Fruit fly (Drosophila melanogaster) whole organism, embryonic: ENCODE measurements around the gene CG43094.
A peak's percentile ranks its signal among the peaks of the same experiment; 100 is the strongest.

ENCODE experiments used
- Aef1 ChIP-seq: fragments of 200-800 bp; sonication (Bioruptor generic); IDR thresholded peaks from 3 replicates; pipeline ENCODE4 v1.3.6; 2022; ENCODE audit warnings: missing biosample characterization, missing genetic modification characterization
- C15 ChIP-seq: fragments of 200-800 bp; sonication (Bioruptor generic); IDR thresholded peaks from 3 replicates; pipeline ENCODE4 v1.3.6; 2022; ENCODE audit warnings: missing biosample characterization, missing genetic modification characterization
- CG10267 ChIP-seq: fragments of 200-800 bp; sonication (Bioruptor generic); optimal IDR thresholded peaks from 2 replicates; lab custom pipeline; 2018; ENCODE audit warnings: missing biosample characterization, mild to moderate bottlenecking, missing genetic modification characterization, moderate library complexity
- CG11456 ChIP-seq: fragments of 200-800 bp; sonication (Bioruptor generic); IDR thresholded peaks from 3 replicates; pipeline ENCODE4 v1.3.6; 2022; ENCODE audit warnings: missing biosample characterization, missing genetic modification characterization
- CG13775 ChIP-seq: fragments of 200-800 bp; sonication (Bioruptor generic); optimal IDR thresholded peaks from 3 replicates; lab custom pipeline; 2017; ENCODE audit warnings: missing biosample characterization, mild to moderate bottlenecking, missing genetic modification characterization
- CG14050 ChIP-seq: fragments of 200-800 bp; sonication (Bioruptor generic); IDR thresholded peaks from 3 replicates; pipeline ENCODE4 v1.3.6; 2022; ENCODE audit warnings: missing biosample characterization, missing genetic modification characterization
- CG15696 ChIP-seq: fragments of 200-800 bp; sonication (Bioruptor generic); optimal IDR thresholded peaks from 2 replicates; lab custom pipeline; 2019; ENCODE audit warnings: missing biosample characterization, mild to moderate bottlenecking, missing genetic modification characterization, moderate library complexity
- CG17186 ChIP-seq: fragments of 200-800 bp; sonication (Bioruptor generic); optimal IDR thresholded peaks from 3 replicates; lab custom pipeline; 2017; ENCODE audit warnings: missing biosample characterization, missing genetic modification reagents, missing genetic modification characterization
- CG17829 ChIP-seq: fragments of 200-800 bp; optimal IDR thresholded peaks from 2 replicates; lab custom pipeline; 2019; ENCODE audit warnings: missing biosample characterization, mild to moderate bottlenecking, missing genetic modification characterization, moderate library complexity
- CG2875 ChIP-seq: fragments of 200-800 bp; sonication (Bioruptor generic); optimal IDR thresholded peaks from 2 replicates; lab custom pipeline; 2017; ENCODE audit warnings: missing biosample characterization, mild to moderate bottlenecking, missing genetic modification characterization, missing genetic modification reagents
- CG33557 ChIP-seq: fragments of 200-800 bp; sonication (Bioruptor generic); optimal IDR thresholded peaks from 2 replicates; lab custom pipeline; 2019; ENCODE audit warnings: missing biosample characterization, mild to moderate bottlenecking, missing genetic modification characterization, moderate library complexity
- CG7556 ChIP-seq: fragments of 200-800 bp; sonication (Bioruptor generic); optimal IDR thresholded peaks from 2 replicates; lab custom pipeline; 2017; ENCODE audit warnings: missing biosample characterization, mild to moderate bottlenecking, missing genetic modification characterization
- CG8478 ChIP-seq: fragments of >200 bp; optimal IDR thresholded peaks from 2 replicates; lab custom pipeline; 2018
- CG8765 ChIP-seq: fragments of 200-800 bp; sonication (Bioruptor generic); IDR thresholded peaks from 2 replicates; pipeline ENCODE4 v1.3.6; 2022; ENCODE audit warnings: missing biosample characterization, missing genetic modification characterization
- CG9215 ChIP-seq: fragments of 200-800 bp; sonication (Bioruptor generic); IDR thresholded peaks from 2 replicates; pipeline ENCODE4 v1.3.6; 2022; ENCODE audit warnings: missing biosample characterization, missing genetic modification characterization
- CHES-1-like ChIP-seq: fragments of 200-800 bp; sonication (Bioruptor generic); optimal IDR thresholded peaks from 2 replicates; lab custom pipeline; 2016; ENCODE audit warnings: missing biosample characterization, missing genetic modification characterization
- Dbx ChIP-seq: fragments of 200-800 bp; sonication (Bioruptor generic); IDR thresholded peaks from 3 replicates; pipeline ENCODE4 v1.3.6; 2022; ENCODE audit warnings: missing biosample characterization, missing genetic modification characterization
- Drgx ChIP-seq: fragments of 200-800 bp; sonication (Bioruptor generic); IDR thresholded peaks from 2 replicates; pipeline ENCODE4 v1.3.6; 2022; ENCODE audit warnings: missing biosample characterization, missing genetic modification characterization
- Elba2 ChIP-seq: fragments of 200-800 bp; sonication (Bioruptor generic); optimal IDR thresholded peaks from 3 replicates; lab custom pipeline; 2016; ENCODE audit warnings: missing biosample characterization, missing genetic modification characterization
- H2.0 ChIP-seq: fragments of 200-800 bp; sonication (Bioruptor generic); IDR thresholded peaks from 2 replicates; pipeline ENCODE4 v1.3.6; 2022; ENCODE audit warnings: missing biosample characterization, missing genetic modification characterization
- Hmr ChIP-seq: fragments of 200-800 bp; sonication (Bioruptor generic); optimal IDR thresholded peaks from 3 replicates; lab custom pipeline; 2017; ENCODE audit warnings: mild to moderate bottlenecking, missing biosample characterization, missing genetic modification reagents, missing genetic modification characterization
- Mes4 ChIP-seq: fragments of 200-800 bp; sonication (Bioruptor generic); optimal IDR thresholded peaks from 2 replicates; lab custom pipeline; 2016; ENCODE audit warnings: missing biosample characterization, missing genetic modification characterization
- Neu2 ChIP-seq: fragments of 200-800 bp; sonication (Bioruptor generic); optimal IDR thresholded peaks from 3 replicates; lab custom pipeline; 2016; ENCODE audit warnings: missing biosample characterization, missing genetic modification characterization, borderline replicate concordance
- Oli ChIP-seq: fragments of 200-800 bp; sonication (Bioruptor generic); optimal IDR thresholded peaks from 2 replicates; lab custom pipeline; 2018; ENCODE audit warnings: missing biosample characterization, mild to moderate bottlenecking, missing genetic modification characterization, moderate library complexity
- Optix ChIP-seq: fragments of 200-800 bp; sonication (Bioruptor generic); IDR thresholded peaks from 3 replicates; pipeline ENCODE4 v1.3.6; 2022; ENCODE audit warnings: missing biosample characterization, missing genetic modification characterization
- Sox102F ChIP-seq: fragments of 200-800 bp; sonication (Bioruptor generic); optimal IDR thresholded peaks from 2 replicates; lab custom pipeline; 2018; ENCODE audit warnings: missing biosample characterization, mild to moderate bottlenecking, missing genetic modification characterization, moderate library complexity
- ac ChIP-seq: fragments of 200-800 bp; sonication (Bioruptor generic); optimal IDR thresholded peaks from 3 replicates; lab custom pipeline; 2017; ENCODE audit warnings: missing biosample characterization, mild to moderate bottlenecking, missing genetic modification characterization
- ash1 ChIP-seq: fragments of 200-800 bp; sonication (Bioruptor generic); optimal IDR thresholded peaks from 2 replicates; lab custom pipeline; 2018; ENCODE audit warnings: missing biosample characterization, mild to moderate bottlenecking, missing genetic modification characterization
- btn ChIP-seq: fragments of 200-800 bp; sonication (Bioruptor generic); optimal IDR thresholded peaks from 2 replicates; lab custom pipeline; 2016; ENCODE audit warnings: missing biosample characterization, missing genetic modification characterization
- cas ChIP-seq: fragments of 200-800 bp; sonication (Bioruptor generic); IDR thresholded peaks from 2 replicates; pipeline ENCODE4 v1.3.6; 2022; ENCODE audit warnings: missing biosample characterization, missing genetic modification characterization
- chn ChIP-seq: fragments of 200-800 bp; sonication (Bioruptor generic); optimal IDR thresholded peaks from 2 replicates; lab custom pipeline; 2016; ENCODE audit warnings: missing biosample characterization, missing genetic modification characterization
- crol ChIP-seq: fragments of 200-800 bp; sonication (Bioruptor generic); IDR thresholded peaks from 2 replicates; pipeline ENCODE4 v1.3.6; 2022; ENCODE audit warnings: missing biosample characterization, missing genetic modification characterization
- dan ChIP-seq: fragments of 200-800 bp; sonication (Bioruptor generic); IDR thresholded peaks from 2 replicates; pipeline ENCODE4 v1.3.6; 2022; ENCODE audit warnings: missing biosample characterization, missing genetic modification characterization
- dpn ChIP-seq, 2 experiments: fragments of 200-800 bp; sonication (Bioruptor generic); optimal IDR thresholded peaks; 3 replicates each; lab custom pipeline; 2016; ENCODE audit warnings: missing biosample characterization in 2 of 2, missing genetic modification characterization in 2 of 2
- fru ChIP-seq: fragments of >200 bp; optimal IDR thresholded peaks from 2 replicates; lab custom pipeline; 2017
- gem ChIP-seq: fragments of 200-800 bp; sonication (Bioruptor generic); optimal IDR thresholded peaks from 2 replicates; lab custom pipeline; 2019; ENCODE audit warnings: missing biosample characterization, mild to moderate bottlenecking, missing genetic modification characterization, moderate library complexity
- ham ChIP-seq: fragments of 200-800 bp; sonication (Bioruptor generic); IDR thresholded peaks from 2 replicates; pipeline ENCODE4 v1.3.6; 2022; ENCODE audit warnings: missing biosample characterization, missing genetic modification characterization
- hbn ChIP-seq: fragments of 200-800 bp; sonication (Bioruptor generic); IDR thresholded peaks from 2 replicates; pipeline ENCODE4 v1.3.6; 2022; ENCODE audit warnings: missing biosample characterization, missing genetic modification characterization; ENCODE audit not compliant: partially characterized antibody
- nerfin-1 ChIP-seq: fragments of 200-800 bp; sonication (Bioruptor generic); optimal IDR thresholded peaks from 3 replicates; lab custom pipeline; 2019; ENCODE audit warnings: missing biosample characterization, mild to moderate bottlenecking, missing genetic modification characterization, moderate library complexity
- p53 ChIP-seq: fragments of 200-800 bp; sonication (Bioruptor generic); optimal IDR thresholded peaks from 2 replicates; lab custom pipeline; 2016; ENCODE audit warnings: missing biosample characterization, missing genetic modification characterization
- peb ChIP-seq: fragments of 200-800 bp; sonication (Bioruptor generic); IDR thresholded peaks from 2 replicates; pipeline ENCODE4 v1.3.6; 2022; ENCODE audit warnings: missing biosample characterization, missing genetic modification characterization
- rib ChIP-seq: fragments of 200-800 bp; sonication (Bioruptor generic); IDR thresholded peaks from 2 replicates; pipeline ENCODE4 v1.3.6; 2022; ENCODE audit warnings: missing biosample characterization, missing genetic modification characterization
- ro ChIP-seq: fragments of 200-800 bp; sonication (Bioruptor generic); IDR thresholded peaks from 2 replicates; pipeline ENCODE4 v1.3.6; 2022; ENCODE audit warnings: missing biosample characterization, missing genetic modification characterization
- sc ChIP-seq, 3 experiments: fragments of >200 bp in 2 of 3; fragments of 200-800 bp in 1 of 3; sonication (Bioruptor generic) in 1 of 3; optimal IDR thresholded peaks; 2 replicates in 2 of 3; 3 replicates in 1 of 3; lab custom pipeline; 2017; ENCODE audit warnings: mild to moderate bottlenecking in 1 of 3, missing biosample characterization in 1 of 3, missing genetic modification characterization in 1 of 3, missing genetic modification reagents in 1 of 3
- ssp ChIP-seq: fragments of 200-800 bp; sonication (Bioruptor generic); IDR thresholded peaks from 2 replicates; pipeline ENCODE4 v1.3.6; 2022; ENCODE audit warnings: missing biosample characterization, missing genetic modification characterization
- stc ChIP-seq: fragments of 200-800 bp; sonication (Bioruptor generic); IDR thresholded peaks from 2 replicates; pipeline ENCODE4 v1.3.6; 2022; ENCODE audit warnings: missing biosample characterization, missing genetic modification characterization
- trh ChIP-seq: fragments of 200-800 bp; sonication (Bioruptor generic); optimal IDR thresholded peaks from 2 replicates; lab custom pipeline; 2016; ENCODE audit warnings: missing biosample characterization, missing genetic modification characterization
- tup ChIP-seq: fragments of 200-800 bp; sonication (Bioruptor generic); optimal IDR thresholded peaks from 2 replicates; lab custom pipeline; 2016; ENCODE audit warnings: missing biosample characterization, mild to moderate bottlenecking, missing genetic modification characterization, moderate library complexity
- tx ChIP-seq: fragments of 200-800 bp; sonication (Bioruptor generic); optimal IDR thresholded peaks from 2 replicates; lab custom pipeline; 2016; ENCODE audit warnings: missing biosample characterization, missing genetic modification characterization
- wdn ChIP-seq: fragments of 200-800 bp; sonication (Bioruptor generic); IDR thresholded peaks from 2 replicates; pipeline ENCODE4 v1.3.6; 2022; ENCODE audit warnings: missing biosample characterization, missing genetic modification characterization

Gene CG43094

dm6 chr3R:22724149-22724973, 46.4 kb downstream of the CG43094 start, which contains the start of gene Irp-1A (continued):
- TF ChIP-seq hbn (GFP tag; lab: Robert Waterston, UW) (peak; percentile 83), CG10267 (tag; lab: Kevin White, UChicago) (peak; percentile 81), CG17186 (GFP tag; lab: Kevin White, UChicago) (no peak), CHES-1-like (GFP tag; lab: Kevin White, UChicago) (peak; percentile 58), CG33557 (GFP tag; lab: Kevin White, UChicago) (peak; percentile 66), CG2875 (GFP tag; lab: Kevin White, UChicago) (peak; percentile 44), dan (no peak), sc (optimal IDR thresholded peaks at IDR 0.05; lab: Kevin White, UChicago) (no peak), sc (GFP tag; optimal IDR thresholded peaks at IDR 0.05; lab: Kevin White, UChicago) (no peak), rib (GFP tag; lab: Robert Waterston, UW) (0 out of 2 replicates have a peak, but pooled peaks have one; percentile 17), gem (peak; percentile 90), CG14050 (GFP tag; lab: Robert Waterston, UW) (peak; percentile 36; the same call in 1 of the 3 replicates), ash1 (no peak), crol (GFP tag; lab: Robert Waterston, UW) (no peak), chn (GFP tag; lab: Kevin White, UChicago) (peak; percentile 14), Neu2 (no peak), C15 (GFP tag; lab: Robert Waterston, UW) (no peak), Oli (tag; lab: Kevin White, UChicago) (peak; percentile 58), Mes4 (GFP tag; lab: Kevin White, UChicago) (no peak), Aef1 (peak; percentile 56; the same call in 1 of the 3 replicates), dpn (GFP tag; optimal IDR thresholded peaks at IDR 0.05; lab: Kevin White, UChicago) (peak; percentile 51 to 69), trh (GFP tag; lab: Kevin White, UChicago) (no peak), ssp (peak; percentile 42), wdn (GFP tag; lab: Robert Waterston, UW) (peak; percentile 74), ro (no peak), CG13775 (GFP tag; lab: Kevin White, UChicago) (peak; percentile 69), Sox102F (GFP tag; lab: Kevin White, UChicago) (peak; percentile 80), tx (GFP tag; lab: Kevin White, UChicago) (no peak), btn (GFP tag; lab: Kevin White, UChicago) (no peak), CG8478 (no peak), p53 (no peak), stc (GFP tag; lab: Robert Waterston, UW) (peak; percentile 78), CG9215 (peak; percentile 42; the same call in 1 of the 2 replicates), Hmr (GFP tag; lab: Kevin White, UChicago) (peak; percentile 77), Dbx (GFP tag; lab: Robert Waterston, UW) (peak; percentile 76; the same call in 2 of the 3 replicates), tup (no peak), CG8765 (GFP tag; lab: Robert Waterston, UW) (no peak), H2.0 (GFP tag; lab: Robert Waterston, UW) (peak; percentile 67), CG17829 (tag; lab: Kevin White, UChicago) (peak; percentile 81), cas (peak; percentile 28; the same call in 1 of the 2 replicates), Optix (GFP tag; lab: Robert Waterston, UW) (no peak), peb (GFP tag; lab: Robert Waterston, UW) (peak; percentile 32; the same call in 1 of the 2 replicates), Drgx (peak; percentile 68), ac (GFP tag; lab: Kevin White, UChicago) (no peak), Elba2 (GFP tag; lab: Kevin White, UChicago) (no peak), fru (no peak), CG7556 (peak; percentile 77), nerfin-1 (tag; lab: Kevin White, UChicago) (peak; percentile 66), CG15696 (tag; lab: Kevin White, UChicago) (peak; percentile 60), CG11456 (peak; percentile 73; the same call in 2 of the 3 replicates), ham (no peak)
